Fruit fly (Drosophila melanogaster) whole organism, prepupa: ENCODE measurements around the gene lbl.

ENCODE experiments used
- Blimp-1 ChIP-seq: fragments of 200-800 bp; sonication (Bioruptor generic); optimal IDR thresholded peaks from 3 replicates; lab custom pipeline; 2017; ENCODE audit warnings: missing biosample characterization, missing genetic modification characterization, mild to moderate bottlenecking, moderate library complexity, missing genetic modification reagents
- CG10669 ChIP-seq: fragments of 200-800 bp; sonication (Bioruptor generic); optimal IDR thresholded peaks from 3 replicates; lab custom pipeline; 2018; ENCODE audit warnings: missing biosample characterization, mild to moderate bottlenecking, missing genetic modification characterization, moderate library complexity
- CG11294 ChIP-seq: fragments of 200-800 bp; sonication (Bioruptor generic); IDR thresholded peaks from 2 replicates; pipeline ENCODE4 v1.3.6; 2022; ENCODE audit warnings: missing biosample characterization, missing genetic modification characterization
- CG11762 ChIP-seq: fragments of 200-800 bp; sonication (Bioruptor generic); optimal IDR thresholded peaks from 3 replicates; lab custom pipeline; 2016; ENCODE audit warnings: missing biosample characterization, missing genetic modification characterization; ENCODE audit not compliant: insufficient read depth
- CG11902 ChIP-seq: fragments of 200-800 bp; sonication (Bioruptor generic); optimal IDR thresholded peaks from 3 replicates; lab custom pipeline; 2016; ENCODE audit warnings: missing biosample characterization, missing genetic modification characterization
- CG15336 ChIP-seq: fragments of 200-800 bp; sonication (Bioruptor generic); IDR thresholded peaks from 2 replicates; pipeline ENCODE4 v1.3.6; 2022; ENCODE audit warnings: missing biosample characterization, missing genetic modification characterization
- CG16779 ChIP-seq: fragments of 200-800 bp; sonication (Bioruptor generic); optimal IDR thresholded peaks from 3 replicates; lab custom pipeline; 2017; ENCODE audit warnings: missing biosample characterization, mild to moderate bottlenecking, missing genetic modification characterization
- CG3032 ChIP-seq: fragments of 200-800 bp; optimal IDR thresholded peaks from 2 replicates; lab custom pipeline; 2019; ENCODE audit warnings: missing biosample characterization, mild to moderate bottlenecking, missing genetic modification characterization, moderate library complexity
- CG31627 ChIP-seq: fragments of 200-800 bp; sonication (Bioruptor generic); optimal IDR thresholded peaks from 3 replicates; lab custom pipeline; 2016; ENCODE audit warnings: missing biosample characterization, missing genetic modification characterization
- CG34406 ChIP-seq: fragments of 200-800 bp; sonication (Bioruptor generic); optimal IDR thresholded peaks from 3 replicates; lab custom pipeline; 2016; ENCODE audit warnings: missing biosample characterization, missing genetic modification characterization
- CG3919 ChIP-seq: fragments of 200-800 bp; sonication (Bioruptor generic); optimal IDR thresholded peaks from 3 replicates; lab custom pipeline; 2016; ENCODE audit warnings: missing biosample characterization, missing genetic modification characterization
- CG6163 ChIP-seq: fragments of 200-800 bp; sonication (Bioruptor generic); IDR thresholded peaks from 3 replicates; pipeline ENCODE4 v1.3.6; 2022; ENCODE audit warnings: missing biosample characterization, missing genetic modification characterization
- CG6792 ChIP-seq: fragments of 200-800 bp; sonication (Bioruptor generic); optimal IDR thresholded peaks from 3 replicates; lab custom pipeline; 2016; ENCODE audit warnings: missing biosample characterization, missing genetic modification characterization
- CG6808 ChIP-seq: fragments of 200-800 bp; sonication (Bioruptor generic); optimal IDR thresholded peaks from 3 replicates; lab custom pipeline; 2017; ENCODE audit warnings: missing biosample characterization, missing genetic modification characterization, mild to moderate bottlenecking, moderate library complexity, missing genetic modification reagents
- CG6854 ChIP-seq: fragments of 200-800 bp; sonication (Bioruptor generic); optimal IDR thresholded peaks from 2 replicates; lab custom pipeline; 2017; ENCODE audit warnings: missing biosample characterization, mild to moderate bottlenecking, missing genetic modification characterization
- CG7368 ChIP-seq: fragments of 200-800 bp; sonication (Bioruptor generic); optimal IDR thresholded peaks from 3 replicates; lab custom pipeline; 2016; ENCODE audit warnings: missing biosample characterization, missing genetic modification characterization
- CG8119 ChIP-seq: fragments of 200-800 bp; sonication (Bioruptor generic); IDR thresholded peaks from 3 replicates; pipeline ENCODE4 v1.3.6; 2022; ENCODE audit warnings: missing biosample characterization, missing genetic modification characterization
- CG8319 ChIP-seq: fragments of 200-800 bp; sonication (Bioruptor generic); optimal IDR thresholded peaks from 3 replicates; lab custom pipeline; 2016; ENCODE audit warnings: missing biosample characterization, missing genetic modification characterization
- CG8632 ChIP-seq: fragments of 200-800 bp; sonication (Bioruptor generic); optimal IDR thresholded peaks from 3 replicates; lab custom pipeline; 2016; ENCODE audit warnings: missing biosample characterization, missing genetic modification characterization
- CG9139 ChIP-seq: fragments of 200-800 bp; sonication (Bioruptor generic); optimal IDR thresholded peaks from 3 replicates; lab custom pipeline; 2017; ENCODE audit warnings: missing biosample characterization, mild to moderate bottlenecking, missing genetic modification characterization
- Eip75B ChIP-seq: fragments of 200-800 bp; sonication (Bioruptor generic); optimal IDR thresholded peaks from 3 replicates; lab custom pipeline; 2016; ENCODE audit warnings: missing biosample characterization, missing genetic modification characterization
- Eip78C ChIP-seq: fragments of 200-800 bp; sonication (Bioruptor generic); peaks from one replicate; lab custom pipeline; 2016; ENCODE audit warnings: missing biosample characterization, missing genetic modification characterization
- Eip93F ChIP-seq: fragments of 200-800 bp; sonication (Bioruptor generic); optimal IDR thresholded peaks from 2 replicates; lab custom pipeline; 2016; ENCODE audit warnings: missing biosample characterization, mild to moderate bottlenecking, missing genetic modification characterization
- Ets21C ChIP-seq: fragments of 200-800 bp; sonication (Bioruptor generic); optimal IDR thresholded peaks from 3 replicates; lab custom pipeline; 2016; ENCODE audit warnings: missing biosample characterization, missing genetic modification characterization
- Gug ChIP-seq: fragments of 200-800 bp; sonication (Bioruptor generic); IDR thresholded peaks from 2 replicates; pipeline ENCODE4 v1.3.6; 2022; ENCODE audit warnings: missing biosample characterization, missing genetic modification characterization
- Hr38 ChIP-seq: sonication (Bioruptor generic); optimal IDR thresholded peaks from 2 replicates; lab custom pipeline; 2016; ENCODE audit warnings: missing biosample characterization, missing genetic modification characterization
- Hr39 ChIP-seq: fragments of 200-800 bp; sonication (Bioruptor generic); optimal IDR thresholded peaks from 2 replicates; lab custom pipeline; 2016; ENCODE audit warnings: missing biosample characterization, missing genetic modification characterization
- Hr4 ChIP-seq: fragments of 200-800 bp; sonication (Bioruptor generic); optimal IDR thresholded peaks from 3 replicates; lab custom pipeline; 2016; ENCODE audit warnings: missing biosample characterization, missing genetic modification characterization
- Lpt ChIP-seq: fragments of 200-800 bp; sonication (Bioruptor generic); optimal IDR thresholded peaks from 3 replicates; lab custom pipeline; 2016; ENCODE audit warnings: missing biosample characterization, missing genetic modification characterization
- Met ChIP-seq: fragments of 200-800 bp; sonication (Bioruptor generic); optimal IDR thresholded peaks from 3 replicates; lab custom pipeline; 2016; ENCODE audit warnings: missing biosample characterization, missing genetic modification characterization
- OdsH ChIP-seq: fragments of 200-800 bp; sonication (Bioruptor generic); optimal IDR thresholded peaks from 3 replicates; lab custom pipeline; 2016; ENCODE audit warnings: missing biosample characterization, missing genetic modification characterization
- Smox ChIP-seq: fragments of 200-800 bp; sonication (Bioruptor generic); optimal IDR thresholded peaks from 3 replicates; lab custom pipeline; 2016; ENCODE audit warnings: missing biosample characterization, missing genetic modification characterization
- Sox102F ChIP-seq: fragments of 200-800 bp; sonication (Bioruptor generic); optimal IDR thresholded peaks from 2 replicates; lab custom pipeline; 2016; ENCODE audit warnings: missing biosample characterization, mild to moderate bottlenecking, missing genetic modification characterization
- Sox14 ChIP-seq: fragments of 200-800 bp; sonication (Bioruptor generic); optimal IDR thresholded peaks from 3 replicates; lab custom pipeline; 2016; ENCODE audit warnings: missing biosample characterization, missing genetic modification characterization
- Sox15 ChIP-seq: fragments of 200-800 bp; sonication (Bioruptor generic); optimal IDR thresholded peaks from 3 replicates; lab custom pipeline; 2016; ENCODE audit warnings: missing biosample characterization, missing genetic modification characterization
- achi ChIP-seq: fragments of 200-800 bp; sonication (Bioruptor generic); optimal IDR thresholded peaks from 3 replicates; lab custom pipeline; 2016; ENCODE audit warnings: missing biosample characterization, missing genetic modification characterization
- acj6 ChIP-seq: fragments of 200-800 bp; sonication (Bioruptor generic); optimal IDR thresholded peaks from 3 replicates; lab custom pipeline; 2016; ENCODE audit warnings: missing biosample characterization, missing genetic modification characterization
- cyc ChIP-seq: fragments of 200-800 bp; sonication (Bioruptor generic); optimal IDR thresholded peaks from 3 replicates; lab custom pipeline; 2016; ENCODE audit warnings: missing biosample characterization, missing genetic modification characterization
- dac ChIP-seq: fragments of 200-800 bp; sonication (Bioruptor generic); optimal IDR thresholded peaks from 2 replicates; lab custom pipeline; 2017; ENCODE audit warnings: missing biosample characterization, mild to moderate bottlenecking, missing genetic modification characterization
- dsx ChIP-seq: fragments of 200-800 bp; optimal IDR thresholded peaks from 3 replicates; lab custom pipeline; 2019; ENCODE audit warnings: missing biosample characterization, mild to moderate bottlenecking, missing genetic modification characterization, moderate library complexity; ENCODE audit not compliant: poor library complexity, severe bottlenecking
- eg ChIP-seq: fragments of 200-800 bp; sonication (Bioruptor generic); IDR thresholded peaks from 3 replicates; pipeline ENCODE4 v1.3.6; 2022; ENCODE audit warnings: missing biosample characterization, missing genetic modification characterization
- esn ChIP-seq: fragments of 200-800 bp; sonication (Bioruptor generic); optimal IDR thresholded peaks from 2 replicates; lab custom pipeline; 2016; ENCODE audit warnings: missing biosample characterization, mild to moderate bottlenecking, missing genetic modification characterization, moderate library complexity
- fd85E ChIP-seq: fragments of 200-800 bp; sonication (Bioruptor generic); optimal IDR thresholded peaks from 3 replicates; lab custom pipeline; 2016; ENCODE audit warnings: missing biosample characterization, missing genetic modification characterization
- fkh ChIP-seq: fragments of 200-800 bp; sonication (Bioruptor generic); optimal IDR thresholded peaks from 3 replicates; lab custom pipeline; 2017; ENCODE audit warnings: missing biosample characterization, mild to moderate bottlenecking, missing genetic modification characterization, moderate library complexity
- lz ChIP-seq: fragments of 200-800 bp; sonication (Bioruptor generic); optimal IDR thresholded peaks from 3 replicates; lab custom pipeline; 2016; ENCODE audit warnings: missing biosample characterization, missing genetic modification characterization
- net ChIP-seq: fragments of 200-800 bp; sonication (Bioruptor generic); optimal IDR thresholded peaks from 3 replicates; lab custom pipeline; 2016; ENCODE audit warnings: missing biosample characterization, missing genetic modification characterization
- salr ChIP-seq, 2 experiments: fragments of 200-800 bp; sonication (Bioruptor generic); optimal IDR thresholded peaks; 3 replicates each; lab custom pipeline; 2016 to 2018; ENCODE audit warnings: missing biosample characterization in 2 of 2, missing genetic modification characterization in 2 of 2, mild to moderate bottlenecking in 1 of 2
- spab ChIP-seq: fragments of 200-800 bp; sonication (Bioruptor generic); optimal IDR thresholded peaks from 2 replicates; lab custom pipeline; 2017; ENCODE audit warnings: missing biosample characterization, mild to moderate bottlenecking, missing genetic modification characterization, missing genetic modification reagents
- ss ChIP-seq, 2 experiments: fragments of 200-800 bp; sonication (Bioruptor generic); optimal IDR thresholded peaks; 2 replicates in 1 of 2; 3 replicates in 1 of 2; lab custom pipeline; 2017 to 2018; ENCODE audit warnings: mild to moderate bottlenecking in 2 of 2, missing biosample characterization in 2 of 2, missing genetic modification characterization in 2 of 2, moderate library complexity in 1 of 2
- svp ChIP-seq: fragments of 200-800 bp; sonication (Bioruptor generic); peaks from one replicate; lab custom pipeline; 2016; ENCODE audit warnings: missing biosample characterization, missing genetic modification characterization
- topi ChIP-seq: fragments of 200-800 bp; sonication (Bioruptor generic); optimal IDR thresholded peaks from 3 replicates; lab custom pipeline; 2016; ENCODE audit warnings: missing biosample characterization, missing genetic modification characterization
- vri ChIP-seq: fragments of 200-800 bp; sonication (Bioruptor generic); optimal IDR thresholded peaks from 3 replicates; lab custom pipeline; 2016; ENCODE audit warnings: missing biosample characterization, mild to moderate bottlenecking, missing genetic modification characterization

lbl gene

DNA sequence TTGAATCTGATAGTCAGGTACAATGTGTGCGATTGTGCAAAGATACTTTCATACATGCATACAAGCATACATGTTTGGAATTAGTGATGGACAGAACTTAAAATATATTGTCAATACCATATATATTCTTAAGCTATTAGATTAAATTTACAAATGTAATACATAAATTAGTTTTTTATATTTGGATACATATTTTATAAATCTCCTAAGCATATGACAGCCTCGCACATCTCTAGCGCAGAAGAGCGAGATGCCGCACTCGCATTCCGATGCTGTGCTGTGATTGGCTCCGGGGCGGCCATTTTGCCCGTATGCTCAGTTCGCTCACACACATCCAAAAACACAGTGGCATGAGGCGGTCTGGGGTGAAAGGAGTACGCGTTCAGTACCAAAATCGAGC, 55.3 kb downstream of the lbl start, which contains the start of gene tin:
Gene tin (plus strand): TSS at position 383 of the 400 bp plus-strand sequence.
- TF ChIP-seq Hr4 (GFP tag; lab: Kevin White, UChicago) = peak; percentile 82
- TF ChIP-seq Gug (GFP tag; lab: Robert Waterston, UW) = peak; percentile 92
- TF ChIP-seq Hr39 (GFP tag; lab: Kevin White, UChicago) = peak; percentile 77
- peak; percentile 80 for TF ChIP-seq dac (GFP tag; lab: Kevin White, UChicago)
- TF ChIP-seq CG11294 (GFP tag; lab: Robert Waterston, UW) = peak; percentile 87
- TF ChIP-seq CG6808 = peak; percentile 90
- TF ChIP-seq CG11762 (GFP tag; lab: Kevin White, UChicago) = peak; percentile 80
- peak; percentile 82 for TF ChIP-seq Blimp-1
- peak; percentile 94 for TF ChIP-seq CG34406
- TF ChIP-seq Eip93F = peak; percentile 89
- TF ChIP-seq CG9139 = peak; percentile 86
- TF ChIP-seq CG31627 = peak; percentile 74
- TF ChIP-seq Eip78C = peak; percentile 98
- peak; percentile 87 for TF ChIP-seq Sox14 (GFP tag; lab: Kevin White, UChicago)
- peak; percentile 92 for TF ChIP-seq topi (GFP tag; lab: Kevin White, UChicago)
- peak; percentile 95 for TF ChIP-seq CG3919 (GFP tag; lab: Kevin White, UChicago)
- TF ChIP-seq esn (GFP tag; lab: Kevin White, UChicago) = peak; percentile 96
- peak; percentile 80 to 86 for TF ChIP-seq salr (GFP tag; optimal IDR thresholded peaks at IDR 0.05; lab: Kevin White, UChicago)
- TF ChIP-seq cyc (GFP tag; lab: Kevin White, UChicago) = peak; percentile 83
- TF ChIP-seq Hr38 (GFP tag; lab: Kevin White, UChicago) = no peak
- TF ChIP-seq Ets21C (GFP tag; lab: Kevin White, UChicago) = peak; percentile 68
- peak; percentile 93 for TF ChIP-seq CG8632
- peak; percentile 86 for TF ChIP-seq CG6854 (GFP tag; lab: Kevin White, UChicago)
- peak; percentile 84 for TF ChIP-seq CG8319 (GFP tag; lab: Kevin White, UChicago)
- TF ChIP-seq CG10669 (GFP tag; lab: Kevin White, UChicago) = peak; percentile 92
- TF ChIP-seq Met (GFP tag; lab: Kevin White, UChicago) = peak; percentile 93
- TF ChIP-seq CG6163 (GFP tag; lab: Robert Waterston, UW) = peak; percentile 98
- peak; percentile 76 for TF ChIP-seq CG11902
- TF ChIP-seq Eip75B (GFP tag; lab: Kevin White, UChicago) = peak; percentile 86
- TF ChIP-seq CG7368 (GFP tag; lab: Kevin White, UChicago) = peak; percentile 88
- peak; percentile 97 for TF ChIP-seq svp (GFP tag; lab: Kevin White, UChicago)
- peak; percentile 85 for TF ChIP-seq CG16779 (tag; lab: Kevin White, UChicago)
- TF ChIP-seq CG15336 = peak; percentile 97
- peak; percentile 96 for TF ChIP-seq CG3032 (tag; lab: Kevin White, UChicago)
- TF ChIP-seq ss (GFP tag; optimal IDR thresholded peaks at IDR 0.05; lab: Kevin White, UChicago) = peak; percentile 89 to 91
- peak; percentile 93 for TF ChIP-seq net (GFP tag; lab: Kevin White, UChicago)
- TF ChIP-seq CG6792 (GFP tag; lab: Kevin White, UChicago) = peak; percentile 95
- peak; percentile 95 for TF ChIP-seq acj6 (GFP tag; lab: Kevin White, UChicago)
- peak; percentile 92 for TF ChIP-seq achi (GFP tag; lab: Kevin White, UChicago)
- peak; percentile 91 for TF ChIP-seq vri (GFP tag; lab: Kevin White, UChicago)
- peak; percentile 92 for TF ChIP-seq Sox102F (GFP tag; lab: Kevin White, UChicago)
- TF ChIP-seq CG8119 (GFP tag; lab: Robert Waterston, UW) = peak; percentile 97
- peak; percentile 89 for TF ChIP-seq lz (GFP tag; lab: Kevin White, UChicago)
- TF ChIP-seq fd85E (GFP tag; lab: Kevin White, UChicago) = peak; percentile 64
- TF ChIP-seq fkh (GFP tag; lab: Kevin White, UChicago) = peak; percentile 53
- TF ChIP-seq Smox (GFP tag; lab: Kevin White, UChicago) = peak; percentile 91
- peak; percentile 88 for TF ChIP-seq Lpt (GFP tag; lab: Kevin White, UChicago)
- TF ChIP-seq dsx = peak; percentile 96
- peak; percentile 98 for TF ChIP-seq eg (GFP tag; lab: Robert Waterston, UW)
- TF ChIP-seq spab (GFP tag; lab: Kevin White, UChicago) = peak; percentile 91
- peak; percentile 72 for TF ChIP-seq Sox15 (GFP tag; lab: Kevin White, UChicago)
- TF ChIP-seq OdsH = peak; percentile 92
